Worm (Caenorhabditis elegans): ENCODE results near the gene T21D12.14.

ce11 chrIV:269107-269506 is 18.8 kb downstream of the T21D12.14 start, which contains the start of gene T21D12.11:
- TF ChIP-seq pha-4 (tag; optimal IDR thresholded peaks at IDR 0.05) (no peak), pag-3 (tag; optimal IDR thresholded peaks at IDR 0.05; ENCODE audit: borderline replicate concordance) (no peak), F13H6.1 (tag; optimal IDR thresholded peaks at IDR 0.05) (no peak), zip-5 (tag; optimal IDR thresholded peaks at IDR 0.05) (no peak), ets-4 (tag; optimal IDR thresholded peaks at IDR 0.05) (no peak)
